Fruit fly (Drosophila melanogaster) whole organism, embryonic: ENCODE measurements around the gene CG7071.

Experiments
- CG10147 ChIP-seq: fragments of 200-800 bp; sonication (Bioruptor generic); optimal IDR thresholded peaks from 2 replicates; lab custom pipeline; 2019; ENCODE audit warnings: missing biosample characterization, mild to moderate bottlenecking, missing genetic modification characterization, moderate library complexity
- CG12155 ChIP-seq: fragments of 200-800 bp; sonication (Bioruptor generic); optimal IDR thresholded peaks from 3 replicates; lab custom pipeline; 2016; ENCODE audit warnings: missing biosample characterization, missing genetic modification characterization
- CG12769 ChIP-seq: fragments of 200-800 bp; sonication (Bioruptor generic); optimal IDR thresholded peaks from 2 replicates; lab custom pipeline; 2019; ENCODE audit warnings: missing biosample characterization, mild to moderate bottlenecking, missing genetic modification characterization, moderate library complexity
- CG13424 ChIP-seq: fragments of 200-800 bp; sonication (Bioruptor generic); optimal IDR thresholded peaks from 2 replicates; lab custom pipeline; 2019; ENCODE audit warnings: missing biosample characterization, mild to moderate bottlenecking, missing genetic modification characterization, moderate library complexity
- CG1603 ChIP-seq: fragments of 200-800 bp; sonication (Bioruptor generic); optimal IDR thresholded peaks from 2 replicates; lab custom pipeline; 2019; ENCODE audit warnings: missing biosample characterization, mild to moderate bottlenecking, missing genetic modification characterization, moderate library complexity
- CG16813 ChIP-seq: fragments of 200-800 bp; sonication (Bioruptor generic); IDR thresholded peaks from 3 replicates; pipeline ENCODE4 v1.3.6; 2022; ENCODE audit warnings: missing biosample characterization, missing genetic modification characterization; ENCODE audit not compliant: partially characterized antibody
- CG16815 ChIP-seq: fragments of 200-800 bp; sonication (Bioruptor generic); optimal IDR thresholded peaks from 3 replicates; lab custom pipeline; 2017; ENCODE audit warnings: missing biosample characterization, mild to moderate bottlenecking, missing genetic modification characterization
- CG2875 ChIP-seq: fragments of 200-800 bp; sonication (Bioruptor generic); optimal IDR thresholded peaks from 2 replicates; lab custom pipeline; 2017; ENCODE audit warnings: missing biosample characterization, mild to moderate bottlenecking, missing genetic modification characterization, missing genetic modification reagents
- CG31388 ChIP-seq: fragments of 200-800 bp; sonication (Bioruptor generic); optimal IDR thresholded peaks from 2 replicates; lab custom pipeline; 2016; ENCODE audit warnings: missing biosample characterization, missing genetic modification characterization
- CG3407 ChIP-seq: fragments of 200-800 bp; sonication (Bioruptor generic); optimal IDR thresholded peaks from 2 replicates; lab custom pipeline; 2018; ENCODE audit warnings: missing biosample characterization, mild to moderate bottlenecking, missing genetic modification characterization
- CG4707 ChIP-seq: fragments of 200-800 bp; sonication (Bioruptor generic); optimal IDR thresholded peaks from 2 replicates; lab custom pipeline; 2018; ENCODE audit warnings: missing biosample characterization, mild to moderate bottlenecking, missing genetic modification characterization, moderate library complexity
- CG4730 ChIP-seq: fragments of 200-800 bp; sonication (Bioruptor generic); IDR thresholded peaks from 2 replicates; pipeline ENCODE4 v1.3.6; 2022; ENCODE audit warnings: missing biosample characterization, missing genetic modification characterization
- CG6813 ChIP-seq: fragments of 200-800 bp; sonication (Bioruptor generic); optimal IDR thresholded peaks from 2 replicates; lab custom pipeline; 2017; ENCODE audit warnings: missing biosample characterization, missing genetic modification characterization, mild to moderate bottlenecking, moderate library complexity, missing genetic modification reagents
- CG8359 ChIP-seq: fragments of 200-800 bp; sonication (Bioruptor generic); optimal IDR thresholded peaks from 2 replicates; lab custom pipeline; 2017; ENCODE audit warnings: missing biosample characterization, mild to moderate bottlenecking, missing genetic modification characterization, borderline replicate concordance
- CG8924 ChIP-seq: fragments of 200-800 bp; optimal IDR thresholded peaks from 3 replicates; lab custom pipeline; 2019; ENCODE audit warnings: missing biosample characterization, mild to moderate bottlenecking, missing genetic modification characterization, moderate library complexity
- CG9797 ChIP-seq: fragments of 200-800 bp; sonication (Bioruptor generic); optimal IDR thresholded peaks from 3 replicates; lab custom pipeline; 2018; ENCODE audit warnings: missing biosample characterization, mild to moderate bottlenecking, missing genetic modification characterization
- CoRest ChIP-seq: fragments of 200-800 bp; sonication (Bioruptor generic); optimal IDR thresholded peaks from 3 replicates; lab custom pipeline; 2018; ENCODE audit warnings: missing biosample characterization, mild to moderate bottlenecking, missing genetic modification characterization, moderate library complexity
- D19B ChIP-seq: fragments of 200-800 bp; sonication (Bioruptor generic); optimal IDR thresholded peaks from 2 replicates; lab custom pipeline; 2017; ENCODE audit warnings: missing biosample characterization, mild to moderate bottlenecking, missing genetic modification characterization
- ERR ChIP-seq: fragments of 200-800 bp; sonication (Bioruptor generic); optimal IDR thresholded peaks from 2 replicates; lab custom pipeline; 2016; ENCODE audit warnings: missing biosample characterization, missing genetic modification characterization
- Eip74EF ChIP-seq, 2 experiments: fragments of 200-800 bp in 1 of 2; fragments of >200 bp in 1 of 2; sonication (Bioruptor generic) in 1 of 2; optimal IDR thresholded peaks; 2 replicates each; lab custom pipeline; 2017 to 2019; ENCODE audit warnings: missing biosample characterization in 2 of 2, missing genetic modification characterization in 2 of 2, mild to moderate bottlenecking in 1 of 2, moderate library complexity in 1 of 2
- Fer2 ChIP-seq: fragments of 200-800 bp; sonication (Bioruptor generic); optimal IDR thresholded peaks from 2 replicates; lab custom pipeline; 2018; ENCODE audit warnings: missing biosample characterization, mild to moderate bottlenecking, missing genetic modification characterization, moderate library complexity
- HHEX ChIP-seq: fragments of 200-800 bp; sonication (Bioruptor generic); optimal IDR thresholded peaks from 3 replicates; lab custom pipeline; 2017; ENCODE audit warnings: missing biosample characterization, mild to moderate bottlenecking, missing genetic modification characterization, missing genetic modification reagents
- Hsf ChIP-seq: fragments of 200-800 bp; sonication (Bioruptor generic); optimal IDR thresholded peaks from 3 replicates; lab custom pipeline; 2016; ENCODE audit warnings: missing biosample characterization, missing genetic modification characterization
- NFAT ChIP-seq: fragments of 200-800 bp; sonication (Bioruptor generic); IDR thresholded peaks from 2 replicates; pipeline ENCODE4 v1.3.6; 2022; ENCODE audit warnings: missing biosample characterization, missing genetic modification characterization
- Nf-YB ChIP-seq: fragments of 200-800 bp; sonication (Bioruptor generic); optimal IDR thresholded peaks from 3 replicates; lab custom pipeline; 2019; ENCODE audit warnings: missing biosample characterization, mild to moderate bottlenecking, missing genetic modification characterization, moderate library complexity
- abd-A ChIP-seq: fragments of 200-800 bp; sonication (Bioruptor generic); optimal IDR thresholded peaks from 3 replicates; lab custom pipeline; 2019; ENCODE audit warnings: missing biosample characterization, mild to moderate bottlenecking, missing genetic modification characterization, moderate library complexity
- ac ChIP-seq: fragments of 200-800 bp; sonication (Bioruptor generic); optimal IDR thresholded peaks from 3 replicates; lab custom pipeline; 2017; ENCODE audit warnings: missing biosample characterization, mild to moderate bottlenecking, missing genetic modification characterization
- ash1 ChIP-seq: fragments of 200-800 bp; sonication (Bioruptor generic); optimal IDR thresholded peaks from 2 replicates; lab custom pipeline; 2018; ENCODE audit warnings: missing biosample characterization, mild to moderate bottlenecking, missing genetic modification characterization
- ato ChIP-seq: fragments of 200-800 bp; sonication (Bioruptor generic); IDR thresholded peaks from 2 replicates; pipeline ENCODE4 v1.3.6; 2022; ENCODE audit warnings: missing biosample characterization, missing genetic modification characterization; ENCODE audit not compliant: partially characterized antibody
- cg ChIP-seq: fragments of 200-800 bp; sonication (Bioruptor generic); optimal IDR thresholded peaks from 3 replicates; lab custom pipeline; 2019; ENCODE audit warnings: missing biosample characterization, mild to moderate bottlenecking, missing genetic modification characterization, moderate library complexity
- chn ChIP-seq: fragments of 200-800 bp; sonication (Bioruptor generic); optimal IDR thresholded peaks from 2 replicates; lab custom pipeline; 2016; ENCODE audit warnings: missing biosample characterization, missing genetic modification characterization
- danr ChIP-seq: fragments of 200-800 bp; sonication (Bioruptor generic); IDR thresholded peaks from 2 replicates; pipeline ENCODE4 v1.3.6; 2022; ENCODE audit warnings: missing biosample characterization, missing genetic modification characterization
- dysf ChIP-seq: fragments of 200-800 bp; sonication (Bioruptor generic); IDR thresholded peaks from 3 replicates; pipeline ENCODE4 v1.3.6; 2022; ENCODE audit warnings: missing biosample characterization, missing genetic modification characterization
- en ChIP-seq: fragments of 200-800 bp; sonication (Bioruptor generic); optimal IDR thresholded peaks from 2 replicates; lab custom pipeline; 2016; ENCODE audit warnings: missing biosample characterization, missing genetic modification characterization
- grn ChIP-seq: fragments of 200-800 bp; sonication (Bioruptor generic); optimal IDR thresholded peaks from 3 replicates; lab custom pipeline; 2017; ENCODE audit warnings: missing biosample characterization, missing genetic modification characterization
- gro ChIP-seq: fragments of 200-800 bp; sonication (Bioruptor generic); optimal IDR thresholded peaks from 2 replicates; lab custom pipeline; 2016; ENCODE audit warnings: missing biosample characterization, missing genetic modification characterization
- lilli ChIP-seq: fragments of 200-800 bp; sonication (Bioruptor generic); optimal IDR thresholded peaks from 3 replicates; lab custom pipeline; 2016; ENCODE audit warnings: missing biosample characterization, missing genetic modification characterization
- lov ChIP-seq, 2 experiments: fragments of 200-800 bp in 1 of 2; fragments of >200 bp in 1 of 2; sonication (Bioruptor generic) in 1 of 2; IDR thresholded peaks in 1 of 2; optimal IDR thresholded peaks in 1 of 2; 2 replicates in 1 of 2; 3 replicates in 1 of 2; pipeline versions ENCODE4 v1.3.6 to Lab custom; 2017 to 2022; ENCODE audit warnings: missing biosample characterization in 1 of 2, missing genetic modification characterization in 1 of 2
- repo ChIP-seq: fragments of 200-800 bp; sonication (Bioruptor generic); optimal IDR thresholded peaks from 2 replicates; lab custom pipeline; 2016; ENCODE audit warnings: missing biosample characterization, missing genetic modification characterization
- row ChIP-seq: fragments of 200-800 bp; sonication (Bioruptor generic); IDR thresholded peaks from 3 replicates; pipeline ENCODE4 v1.3.6; 2022; ENCODE audit warnings: missing biosample characterization, missing genetic modification characterization
- sc ChIP-seq, 3 experiments: fragments of >200 bp in 2 of 3; fragments of 200-800 bp in 1 of 3; sonication (Bioruptor generic) in 1 of 3; optimal IDR thresholded peaks; 2 replicates in 2 of 3; 3 replicates in 1 of 3; lab custom pipeline; 2017; ENCODE audit warnings: mild to moderate bottlenecking in 1 of 3, missing biosample characterization in 1 of 3, missing genetic modification characterization in 1 of 3, missing genetic modification reagents in 1 of 3
- seq ChIP-seq: fragments of 200-800 bp; sonication (Bioruptor generic); IDR thresholded peaks from 2 replicates; pipeline ENCODE4 v1.3.6; 2022; ENCODE audit warnings: missing biosample characterization, missing genetic modification characterization
- sim ChIP-seq: fragments of 200-800 bp; sonication (Bioruptor generic); IDR thresholded peaks from 2 replicates; pipeline ENCODE4 v1.3.6; 2022; ENCODE audit warnings: missing biosample characterization, missing genetic modification characterization
- tap ChIP-seq: fragments of 200-800 bp; optimal IDR thresholded peaks from 3 replicates; lab custom pipeline; 2019; ENCODE audit warnings: missing biosample characterization, mild to moderate bottlenecking, missing genetic modification characterization, moderate library complexity
- vnd ChIP-seq: fragments of 200-800 bp; sonication (Bioruptor generic); IDR thresholded peaks from 3 replicates; pipeline ENCODE4 v1.3.6; 2022; ENCODE audit warnings: missing biosample characterization, missing genetic modification characterization; ENCODE audit not compliant: partially characterized antibody
- vvl ChIP-seq: fragments of 200-800 bp; sonication (Bioruptor generic); IDR thresholded peaks from 2 replicates; pipeline ENCODE4 v1.3.6; 2022; ENCODE audit warnings: missing biosample characterization, missing genetic modification characterization
- zfh2 ChIP-seq: fragments of 200-800 bp; sonication (Bioruptor generic); optimal IDR thresholded peaks from 2 replicates; lab custom pipeline; 2016; ENCODE audit warnings: missing biosample characterization, missing genetic modification characterization

Gene CG7071

dm6 chr3R:22362218-22362907, at the start of gene CG7071, which contains the start of the genes JMJD6 and Muted (continued):
- TF ChIP-seq abd-A (tag; lab: Kevin White, UChicago) = no peak
- TF ChIP-seq danr (GFP tag; lab: Robert Waterston, UW) = peak; percentile 84
- peak; percentile 77 for TF ChIP-seq Nf-YB (GFP tag; lab: Kevin White, UChicago)
- TF ChIP-seq ac (GFP tag; lab: Kevin White, UChicago) = peak; percentile 52
- peak; percentile 93 for TF ChIP-seq seq
- peak; percentile 77 for TF ChIP-seq vnd (GFP tag; lab: Robert Waterston, UW)
- TF ChIP-seq repo (GFP tag; lab: Kevin White, UChicago) = peak; percentile 70
- peak; percentile 58; the same call in 1 of the 2 replicates for TF ChIP-seq ato (GFP tag; lab: Robert Waterston, UW)
- peak; percentile 44 for TF ChIP-seq CG8359 (GFP tag; lab: Kevin White, UChicago)
- peak; percentile 91 for TF ChIP-seq CG10147
- TF ChIP-seq HHEX = peak; percentile 87
- peak; percentile 95 for TF ChIP-seq zfh2
- peak; percentile 72 for TF ChIP-seq CG2875 (GFP tag; lab: Kevin White, UChicago)
- peak; percentile 74 for TF ChIP-seq CG16813 (GFP tag; lab: Robert Waterston, UW)
- TF ChIP-seq CoRest (tag; lab: Kevin White, UChicago) = peak; percentile 94
- peak; percentile 44 for TF ChIP-seq ash1
- TF ChIP-seq ERR = peak; percentile 76
- peak; percentile 95 for TF ChIP-seq Hsf (GFP tag; lab: Kevin White, UChicago)
- peak; percentile 82 for TF ChIP-seq CG8924 (tag; lab: Kevin White, UChicago)
- peak; percentile 48 for TF ChIP-seq CG4707 (GFP tag; lab: Kevin White, UChicago)
- peak; percentile 98 for TF ChIP-seq row (GFP tag; lab: Robert Waterston, UW)
- no peak for TF ChIP-seq cg (GFP tag; lab: Kevin White, UChicago)
- peak; percentile 93 for TF ChIP-seq gro (GFP tag; lab: Kevin White, UChicago)
- peak; percentile 32 for TF ChIP-seq CG6813 (GFP tag; lab: Kevin White, UChicago)
- peak; percentile 64 for TF ChIP-seq CG3407 (GFP tag; lab: Kevin White, UChicago)
- peak; percentile 67 for TF ChIP-seq tap (tag; lab: Kevin White, UChicago)
- TF ChIP-seq vvl (GFP tag; lab: Robert Waterston, UW) = peak; percentile 94
- peak; percentile 96 for TF ChIP-seq CG13424 (tag; lab: Kevin White, UChicago)
- TF ChIP-seq chn (GFP tag; lab: Kevin White, UChicago) = peak; percentile 93
- peak; percentile 97 for TF ChIP-seq lilli
- TF ChIP-seq CG31388 (GFP tag; lab: Kevin White, UChicago) = peak; percentile 75
- peak; percentile 98 for TF ChIP-seq grn (GFP tag; lab: Kevin White, UChicago)
- peak; percentile 73 for TF ChIP-seq en (GFP tag; lab: Kevin White, UChicago)
- peak; percentile 89 for TF ChIP-seq NFAT (GFP tag; lab: Robert Waterston, UW)
- TF ChIP-seq CG9797 = peak; percentile 89
- TF ChIP-seq CG12155 (GFP tag; lab: Kevin White, UChicago) = peak; percentile 93
- TF ChIP-seq Fer2 (tag; lab: Kevin White, UChicago) = peak; percentile 92
- TF ChIP-seq sim (GFP tag; lab: Robert Waterston, UW) = peak; percentile 68; the same call in 1 of the 2 replicates
- peak; percentile 76 for TF ChIP-seq D19B (GFP tag; lab: Kevin White, UChicago)
- no peak for TF ChIP-seq sc (optimal IDR thresholded peaks at IDR 0.05; lab: Kevin White, UChicago)
- peak; percentile 83 for TF ChIP-seq sc (GFP tag; optimal IDR thresholded peaks at IDR 0.05; lab: Kevin White, UChicago)
- TF ChIP-seq CG4730 (GFP tag; lab: Robert Waterston, UW) = peak; percentile 87
- no peak for TF ChIP-seq lov (optimal IDR thresholded peaks at IDR 0.05; lab: Kevin White, UChicago)
- TF ChIP-seq lov (GFP tag; IDR thresholded peaks at IDR 0.05; lab: Robert Waterston, UW) = peak; percentile 87; the same call in 2 of the 3 replicates
- TF ChIP-seq Eip74EF (GFP tag; optimal IDR thresholded peaks at IDR 0.05; lab: Kevin White, UChicago) = peak in 1 of 2 experiments; percentile 62
- peak; percentile 90 for TF ChIP-seq CG16815 (GFP tag; lab: Kevin White, UChicago)
- peak; percentile 82 for TF ChIP-seq CG1603 (tag; lab: Kevin White, UChicago)
- peak; percentile 74 for TF ChIP-seq CG12769 (tag; lab: Kevin White, UChicago)
- peak; percentile 90 for TF ChIP-seq dysf (GFP tag; lab: Robert Waterston, UW)
